Fruit fly (Drosophila melanogaster) whole organism, adult: ENCODE results near the gene Cpr31A.

Source experiments
- CG11617 ChIP-seq: fragments of 200-800 bp; sonication (Bioruptor generic); optimal IDR thresholded peaks from 2 replicates; lab custom pipeline; 2017; ENCODE audit warnings: mild to moderate bottlenecking, missing biosample characterization, missing genetic modification reagents, missing genetic modification characterization
- CG12768 ChIP-seq: fragments of 200-800 bp; sonication (Bioruptor generic); optimal IDR thresholded peaks from 2 replicates; lab custom pipeline; 2017; ENCODE audit warnings: missing biosample characterization, missing genetic modification characterization, mild to moderate bottlenecking, moderate library complexity, missing genetic modification reagents
- CG14711 ChIP-seq: fragments of 200-800 bp; sonication (Bioruptor generic); optimal IDR thresholded peaks from 2 replicates; lab custom pipeline; 2018; ENCODE audit warnings: missing biosample characterization, mild to moderate bottlenecking, missing genetic modification characterization, moderate library complexity
- CG1620 ChIP-seq: fragments of 200-800 bp; sonication (Bioruptor generic); optimal IDR thresholded peaks from 2 replicates; lab custom pipeline; 2016; ENCODE audit warnings: missing biosample characterization, missing genetic modification characterization
- CG33017 ChIP-seq: fragments of 200-800 bp; sonication (Bioruptor generic); optimal IDR thresholded peaks from 2 replicates; lab custom pipeline; 2018; ENCODE audit warnings: missing biosample characterization, mild to moderate bottlenecking, missing genetic modification characterization, moderate library complexity
- CG5204 ChIP-seq: fragments of 200-800 bp; sonication (Bioruptor generic); optimal IDR thresholded peaks from 2 replicates; lab custom pipeline; 2016; ENCODE audit warnings: missing biosample characterization, missing genetic modification characterization
- CG7045 ChIP-seq: fragments of 200-800 bp; sonication (Bioruptor generic); optimal IDR thresholded peaks from 2 replicates; lab custom pipeline; 2017; ENCODE audit warnings: missing biosample characterization, mild to moderate bottlenecking, missing genetic modification characterization
- CG7101 ChIP-seq: fragments of 200-800 bp; sonication (Bioruptor generic); optimal IDR thresholded peaks from 2 replicates; lab custom pipeline; 2018; ENCODE audit warnings: missing biosample characterization, mild to moderate bottlenecking, missing genetic modification characterization, moderate library complexity
- Clk ChIP-seq: fragments of 200-800 bp; sonication (Bioruptor generic); optimal IDR thresholded peaks from 2 replicates; lab custom pipeline; 2017; ENCODE audit warnings: missing biosample characterization, missing genetic modification characterization
- Crg-1 ChIP-seq: fragments of 200-800 bp; sonication (Bioruptor generic); optimal IDR thresholded peaks from 2 replicates; lab custom pipeline; 2016; ENCODE audit warnings: missing biosample characterization, missing genetic modification characterization
- Hr96 ChIP-seq: fragments of 200-800 bp; sonication (Bioruptor generic); optimal IDR thresholded peaks from 2 replicates; lab custom pipeline; 2016; ENCODE audit warnings: missing biosample characterization, missing genetic modification characterization
- Mnt ChIP-seq: fragments of 200-800 bp; sonication (Bioruptor generic); optimal IDR thresholded peaks from 2 replicates; lab custom pipeline; 2016; ENCODE audit warnings: missing biosample characterization, mild to moderate bottlenecking, missing genetic modification characterization
- bab1 ChIP-seq: fragments of 200-800 bp; sonication (Bioruptor generic); optimal IDR thresholded peaks from 3 replicates; lab custom pipeline; 2019; ENCODE audit warnings: missing biosample characterization, mild to moderate bottlenecking, missing genetic modification characterization, moderate library complexity
- cic ChIP-seq: fragments of 200-800 bp; sonication (Bioruptor generic); optimal IDR thresholded peaks from 2 replicates; lab custom pipeline; 2017; ENCODE audit warnings: missing biosample characterization, mild to moderate bottlenecking, missing genetic modification characterization, moderate library complexity
- cnc ChIP-seq, 2 experiments: fragments of >200 bp; optimal IDR thresholded peaks; 2 replicates each; lab custom pipeline; 2017
- kay ChIP-seq: fragments of 200-800 bp; sonication (Bioruptor generic); peaks from one replicate; lab custom pipeline; 2016; ENCODE audit warnings: missing biosample characterization, missing genetic modification characterization, borderline replicate concordance
- ovo ChIP-seq: fragments of 200-800 bp; sonication (Bioruptor generic); optimal IDR thresholded peaks from 2 replicates; lab custom pipeline; 2016; ENCODE audit warnings: missing biosample characterization, missing genetic modification characterization
- pad ChIP-seq: fragments of 200-800 bp; sonication (Bioruptor generic); optimal IDR thresholded peaks from 3 replicates; lab custom pipeline; 2017; ENCODE audit warnings: missing biosample characterization, missing genetic modification characterization, mild to moderate bottlenecking, moderate library complexity, missing genetic modification reagents
- tj ChIP-seq: fragments of 200-800 bp; sonication (Bioruptor generic); optimal IDR thresholded peaks from 3 replicates; lab custom pipeline; 2017; ENCODE audit warnings: missing biosample characterization, mild to moderate bottlenecking, missing genetic modification characterization, moderate library complexity
- toe ChIP-seq: fragments of 200-800 bp; sonication (Bioruptor generic); optimal IDR thresholded peaks from 2 replicates; lab custom pipeline; 2016; ENCODE audit warnings: missing biosample characterization, missing genetic modification characterization

Gene Cpr31A

DNA sequence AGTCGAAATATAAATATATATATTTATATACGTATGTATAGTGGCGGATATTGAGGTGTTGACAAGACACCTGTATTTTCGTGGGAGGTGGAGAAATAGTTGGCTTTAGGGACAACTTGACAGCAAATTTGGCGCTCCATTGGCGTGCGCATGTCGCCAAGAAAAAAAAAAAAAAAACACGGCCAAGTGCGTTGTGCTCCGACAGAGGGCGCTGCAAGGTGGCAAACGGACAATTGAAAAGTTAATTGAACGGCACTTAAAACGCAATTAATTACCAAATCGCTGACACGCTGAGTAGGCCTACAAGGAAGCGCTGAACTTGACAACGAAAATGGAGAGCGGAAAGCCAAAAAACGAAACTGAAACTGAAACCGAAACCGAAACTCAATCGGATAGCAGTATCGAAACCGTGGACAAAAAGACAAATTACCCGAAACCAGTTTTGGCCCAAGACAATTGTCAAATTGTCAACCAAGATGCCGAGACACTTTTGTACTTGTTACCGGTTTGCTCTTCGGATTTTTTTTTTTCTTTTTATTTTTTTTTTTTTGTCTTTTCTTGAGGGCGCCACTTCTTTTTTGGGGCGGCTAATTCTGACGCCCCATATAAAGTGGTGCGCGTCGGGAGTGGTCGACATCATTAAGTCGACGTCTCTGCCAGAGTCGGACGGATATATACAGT, at the start of gene Cpr31A:
Cpr31A (plus strand) TSS at position 631 of the 681 bp plus-strand sequence.
- TF ChIP-seq toe (GFP tag; lab: Kevin White, UChicago) = no peak

DNA sequence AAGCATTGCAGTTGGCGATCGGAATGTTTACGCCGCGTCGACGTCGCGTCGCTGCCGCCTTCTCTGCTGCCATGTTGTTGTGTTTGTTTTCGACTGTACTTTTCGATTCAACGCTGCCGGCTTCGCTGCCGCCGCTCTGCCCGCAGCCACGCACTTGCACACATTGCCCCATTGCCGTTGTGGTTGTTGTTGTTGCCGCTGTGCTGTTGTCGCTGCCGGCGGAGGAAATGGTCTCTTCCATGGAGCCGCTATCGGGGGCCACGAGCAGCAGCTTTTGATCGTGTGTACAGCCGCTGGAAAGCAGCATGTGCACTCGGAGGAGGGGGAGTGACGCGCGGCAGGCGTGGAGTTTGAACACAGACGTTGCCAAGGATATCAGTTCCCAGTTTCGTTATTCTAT, 49.4 kb upstream of the Cpr31A start:
- TF ChIP-seq kay (GFP tag; lab: Kevin White, UChicago) = no peak
- TF ChIP-seq Crg-1 = no peak
- TF ChIP-seq pad (GFP tag; lab: Kevin White, UChicago) = no peak
- TF ChIP-seq bab1 = no peak

DNA sequence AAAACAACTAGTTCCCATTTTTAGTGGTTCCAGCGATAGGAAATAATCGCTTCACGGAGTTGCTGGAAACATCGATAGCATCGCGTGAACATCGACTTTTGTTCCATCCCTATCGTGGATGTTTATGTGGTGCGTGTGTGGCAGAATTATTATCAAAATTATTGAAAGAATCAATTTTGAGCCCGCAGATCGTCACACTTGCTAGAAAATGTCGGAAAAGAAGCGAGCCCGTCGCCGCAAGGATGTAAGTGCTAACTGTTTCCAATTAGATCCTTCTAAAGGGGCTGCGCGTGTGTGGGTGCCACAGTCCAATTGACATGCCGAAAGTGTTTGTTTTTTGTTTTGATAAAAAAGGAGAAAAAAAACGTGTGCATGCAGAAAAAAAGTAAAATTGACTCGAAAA, 44.7 kb upstream of the Cpr31A start, which contains the start of gene Trp1:
Trp1 (plus strand) TSS at position 89 of the 403 bp plus-strand sequence.
- TF ChIP-seq CG14711 (no peak), cnc (optimal IDR thresholded peaks at IDR 0.05; lab: Kevin White, UChicago) (no peak), CG7045 (GFP tag; lab: Kevin White, UChicago) (no peak), toe (GFP tag; lab: Kevin White, UChicago) (peak; percentile 19), kay (GFP tag; lab: Kevin White, UChicago) (peak; percentile 24), tj (GFP tag; lab: Kevin White, UChicago) (no peak), CG33017 (tag; lab: Kevin White, UChicago) (no peak), bab1 (no peak), CG12768 (GFP tag; lab: Kevin White, UChicago) (no peak), Mnt (peak; percentile 20), Hr96 (GFP tag; lab: Kevin White, UChicago) (peak; percentile 25), cic (GFP tag; lab: Kevin White, UChicago) (no peak), CG7101 (tag; lab: Kevin White, UChicago) (peak; percentile 6), CG11617 (GFP tag; lab: Kevin White, UChicago) (no peak), Crg-1 (no peak), CG5204 (peak; percentile 18), Clk (no peak), pad (GFP tag; lab: Kevin White, UChicago) (no peak), ovo (GFP tag; lab: Kevin White, UChicago) (no peak)

DNA sequence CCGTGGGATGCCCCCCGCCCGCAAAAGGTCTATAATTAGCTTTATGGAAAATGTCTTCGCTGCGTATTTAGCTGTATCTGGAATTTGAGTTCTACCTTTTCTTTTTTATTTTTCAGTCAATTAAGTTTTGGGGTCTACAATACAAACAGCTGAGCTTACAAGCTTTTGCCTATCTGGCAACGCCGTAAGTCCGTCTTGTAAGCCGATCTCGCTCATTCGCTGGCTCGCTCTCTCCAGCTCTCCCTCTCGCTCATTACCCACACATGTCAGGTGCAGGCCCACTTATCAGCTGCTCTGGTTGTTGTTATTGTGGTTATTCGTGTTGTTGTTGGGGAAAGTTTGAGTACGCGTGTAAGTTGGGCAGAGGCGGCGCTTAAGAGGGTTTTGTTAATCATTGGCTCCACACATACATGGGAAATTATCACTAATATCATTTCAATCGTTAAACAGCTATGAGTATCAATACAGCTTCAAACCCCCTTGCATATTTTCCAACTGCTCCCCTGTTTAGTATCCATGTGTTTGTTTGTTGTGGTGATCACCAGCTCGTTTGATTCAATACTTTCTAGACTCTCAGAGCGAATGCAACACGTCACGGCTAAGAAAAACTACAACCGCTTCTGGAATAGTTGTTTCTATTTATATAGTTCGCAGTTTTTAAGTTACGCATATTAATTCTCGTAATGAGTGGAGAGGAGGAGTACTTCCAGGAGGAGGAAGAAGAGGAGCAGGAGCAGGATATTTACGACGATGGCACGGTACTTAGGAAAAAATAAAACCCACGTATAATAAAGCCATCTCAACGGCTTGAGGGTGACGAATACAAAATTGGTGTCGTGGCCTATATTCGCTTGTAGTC, 44.0 kb upstream of the Cpr31A start:
- TF ChIP-seq toe (GFP tag; lab: Kevin White, UChicago) = peak; percentile 99
- TF ChIP-seq CG14711 = peak; percentile 96
- TF ChIP-seq CG1620 (GFP tag; lab: Kevin White, UChicago) = peak; percentile 98
- TF ChIP-seq Hr96 (GFP tag; lab: Kevin White, UChicago) = peak; percentile 99
- TF ChIP-seq CG11617 (GFP tag; lab: Kevin White, UChicago) = peak; percentile 97
- peak; percentile 98 for TF ChIP-seq Crg-1
- peak; percentile 98 for TF ChIP-seq Clk
- TF ChIP-seq tj (GFP tag; lab: Kevin White, UChicago) = peak; percentile 80
- peak; percentile 99 for TF ChIP-seq CG33017 (tag; lab: Kevin White, UChicago)
- TF ChIP-seq pad (GFP tag; lab: Kevin White, UChicago) = peak; percentile 94
- TF ChIP-seq Mnt = peak; percentile 98
- peak; percentile 91 for TF ChIP-seq ovo (GFP tag; lab: Kevin White, UChicago)
- TF ChIP-seq cic (GFP tag; lab: Kevin White, UChicago) = peak; percentile 97
- peak; percentile 99 for TF ChIP-seq bab1
- TF ChIP-seq CG5204 = peak; percentile 99
- peak; percentile 99 for TF ChIP-seq CG7101 (tag; lab: Kevin White, UChicago)
- TF ChIP-seq CG7045 (GFP tag; lab: Kevin White, UChicago) = peak; percentile 99
- peak; percentile 97 for TF ChIP-seq kay (GFP tag; lab: Kevin White, UChicago)
- peak; percentile 99 for TF ChIP-seq CG12768 (GFP tag; lab: Kevin White, UChicago)
- TF ChIP-seq cnc (optimal IDR thresholded peaks at IDR 0.05; lab: Kevin White, UChicago) = no peak

DNA sequence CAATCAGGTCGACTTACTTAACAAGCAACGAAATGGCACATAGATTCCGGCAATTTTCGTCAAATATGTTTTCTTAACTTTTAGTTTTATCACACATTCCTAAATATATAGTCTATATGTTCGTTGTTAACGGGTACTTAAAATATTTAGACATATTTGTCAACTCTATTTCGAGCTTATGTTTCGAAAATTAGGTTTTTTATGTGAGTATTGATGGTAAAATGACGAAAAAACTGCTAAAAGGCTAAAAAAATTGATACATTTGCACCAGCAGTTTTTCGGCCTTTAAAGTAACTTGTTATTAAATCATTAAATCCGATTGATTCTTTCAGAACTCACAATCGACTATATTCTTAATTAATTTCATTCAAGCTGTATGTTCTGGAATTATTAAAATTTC, 36.6 kb upstream of the Cpr31A start, which contains the start of gene CG13131:
CG13131 (minus strand) TSS at position 101 of the 400 bp plus-strand sequence.
- TF ChIP-seq cic (GFP tag; lab: Kevin White, UChicago) = no peak
- no peak for TF ChIP-seq CG14711
- no peak for TF ChIP-seq tj (GFP tag; lab: Kevin White, UChicago)
- TF ChIP-seq Crg-1 = no peak
- TF ChIP-seq pad (GFP tag; lab: Kevin White, UChicago) = no peak
- TF ChIP-seq ovo (GFP tag; lab: Kevin White, UChicago) = no peak
- no peak for TF ChIP-seq CG5204
- TF ChIP-seq CG7045 (GFP tag; lab: Kevin White, UChicago) = no peak
- TF ChIP-seq CG7101 (tag; lab: Kevin White, UChicago) = no peak
- TF ChIP-seq bab1 = no peak
- no peak for TF ChIP-seq CG1620 (GFP tag; lab: Kevin White, UChicago)
- no peak for TF ChIP-seq Mnt
- TF ChIP-seq CG33017 (tag; lab: Kevin White, UChicago) = no peak

DNA sequence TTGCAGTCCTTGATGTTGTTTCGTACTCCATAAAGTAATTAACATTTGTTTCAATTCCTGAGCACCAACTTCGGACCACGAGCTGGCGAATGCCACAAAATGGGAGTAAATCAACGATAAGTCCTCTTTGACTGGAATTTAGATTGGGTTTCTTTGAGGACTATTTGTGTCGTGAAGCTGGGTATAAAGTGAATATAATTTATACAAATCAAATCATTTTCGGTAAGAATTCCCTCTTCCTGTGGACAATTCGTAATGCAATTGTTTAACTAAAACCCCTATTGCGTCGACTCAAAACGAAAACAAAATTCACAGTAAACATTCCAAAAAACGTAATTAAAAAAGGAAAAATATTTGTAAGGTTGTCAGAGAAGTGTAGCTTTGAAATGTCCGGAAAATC, 27.6 kb upstream of the Cpr31A start, which contains the start of gene CG13127:
CG13127 (plus strand) TSS at position 301 of the 400 bp plus-strand sequence.
- TF ChIP-seq Crg-1 (no peak), CG11617 (GFP tag; lab: Kevin White, UChicago) (no peak)
